Worm (Caenorhabditis elegans): Measurements from ENCODE around the gene frpr-9.

DNA sequence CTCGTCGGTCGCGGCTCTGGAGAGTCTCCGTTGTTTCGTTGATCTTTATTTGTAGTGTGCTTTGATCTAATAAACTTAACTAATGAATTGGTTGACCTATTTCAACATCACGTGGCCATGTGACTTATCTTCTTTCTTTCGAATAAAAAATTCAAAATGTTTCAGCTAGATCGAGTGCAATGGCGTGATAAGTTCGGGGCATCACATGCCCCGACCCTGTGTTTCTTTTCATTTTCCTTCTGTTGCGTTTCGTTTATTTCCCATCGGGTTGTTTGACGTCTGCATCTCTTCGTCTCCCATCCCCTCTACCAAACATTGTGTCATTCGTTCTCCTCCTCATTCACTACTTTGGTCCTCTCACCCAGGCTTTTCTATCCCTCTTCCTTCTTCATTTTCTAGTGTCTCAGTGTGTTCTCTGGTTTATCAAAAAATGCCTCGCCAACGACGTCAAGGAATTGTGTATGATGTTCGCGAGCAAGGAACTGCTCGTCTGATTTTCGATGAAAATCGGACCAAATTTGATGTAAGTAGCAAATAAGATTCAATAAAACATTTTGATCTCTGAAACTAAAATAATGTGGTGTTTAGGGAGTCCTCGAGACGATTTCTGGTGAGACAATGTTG, 40.1 kb upstream of the frpr-9 start, which contains the start of gene F17C11.4:
- TF ChIP-seq nhr-12 (tag; optimal IDR thresholded peaks at IDR 0.05) (no peak), fkh-10 (GFP tag; optimal IDR thresholded peaks at IDR 0.05) (peak; percentile 35), ces-1 (GFP tag; optimal IDR thresholded peaks at IDR 0.05) (no peak)

All from whole organism, L1 larva.